4 worm cellular contexts compared by ENCODE assay signal in the genomic region with DNA sequence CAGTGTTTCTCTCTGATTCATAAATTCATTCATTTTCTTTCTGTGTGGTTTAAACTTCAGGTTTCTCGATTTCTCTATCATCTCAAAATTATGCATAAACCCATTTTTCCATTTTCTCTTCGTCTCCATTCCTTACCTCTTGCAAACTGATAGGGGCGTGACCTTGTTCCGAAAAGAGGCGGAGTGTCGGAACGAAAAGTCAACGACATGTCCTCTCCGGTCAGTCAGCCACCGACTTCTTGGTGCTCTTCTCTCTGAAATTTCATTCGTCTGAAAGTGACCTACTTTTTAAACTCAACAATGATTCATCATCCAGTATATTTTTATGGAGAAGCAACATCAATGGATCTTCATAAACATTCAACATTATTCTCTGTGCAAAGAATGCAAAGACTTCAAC.
A peak's percentile ranks its signal among the peaks of the same experiment; 100 is the strongest.
TF ChIP-seq lines count a peak whose summit lies in the region.

Gene F58F12.12 (plus strand): TSS at position 301 of the 400 bp plus-strand sequence.

TF ChIP-seq in whole organism, L1 larva, 84 proteins besides CTCF, POLR2A, EP300 and RAD21:
- TF ChIP-seq dpl-1 (GFP tag; optimal IDR thresholded peaks at IDR 0.05; lab: Kevin White, UChicago) (no peak), blmp-1 (tag; optimal IDR thresholded peaks at IDR 0.05; lab: Kevin White, UChicago) (peak; percentile 5), mef-2 (tag; optimal IDR thresholded peaks at IDR 0.05; lab: Kevin White, UChicago) (no peak)

TF ChIP-seq in whole organism, L2 larva, 48 proteins besides CTCF, POLR2A, EP300 and RAD21:
- TF ChIP-seq snpc-4 (tag; optimal IDR thresholded peaks at IDR 0.05; lab: Kevin White, UChicago) (no peak), ztf-4 (tag; optimal IDR thresholded peaks at IDR 0.05; lab: Kevin White, UChicago) (no peak), fos-1 (tag; optimal IDR thresholded peaks at IDR 0.05; lab: Kevin White, UChicago) (peak; percentile 3), nhr-6 (tag; optimal IDR thresholded peaks at IDR 0.05; lab: Kevin White, UChicago) (no peak)

TF ChIP-seq in whole organism, L4 larva, 104 proteins besides CTCF, POLR2A, EP300 and RAD21:
- TF ChIP-seq mes-2 (tag; optimal IDR thresholded peaks at IDR 0.05; lab: Kevin White, UChicago; ENCODE audit: poor library complexity, severe bottlenecking) (no peak), duxl-1 (tag; optimal IDR thresholded peaks at IDR 0.05; lab: Kevin White, UChicago; ENCODE audit: poor library complexity) (no peak), D1046.2 (GFP tag; IDR thresholded peaks at IDR 0.05; lab: Robert Waterston, UW) (no peak), fkh-10 (GFP tag; optimal IDR thresholded peaks at IDR 0.05; lab: Kevin White, UChicago) (no peak), aha-1 (tag; lab: Kevin White, UChicago) (peak; percentile 75), madf-9 (GFP tag; conservative IDR thresholded peaks at IDR 0.05; lab: Robert Waterston, UW) (no peak), nhr-77 (tag; optimal IDR thresholded peaks at IDR 0.05; lab: Kevin White, UChicago) (no peak)

TF ChIP-seq in whole organism, young adult, 124 proteins besides CTCF, POLR2A, EP300 and RAD21:
- TF ChIP-seq nhr-80 (tag; optimal IDR thresholded peaks at IDR 0.05; lab: Kevin White, UChicago) (peak; percentile 14), gei-17 (GFP tag; optimal IDR thresholded peaks at IDR 0.05; lab: Kevin White, UChicago) (no peak)
